Worm (Caenorhabditis elegans): ENCODE measurements around the gene ZK287.1.

- TF ChIP-seq F13C5.2 (tag; optimal IDR thresholded peaks at IDR 0.05) (no peak), sea-1 (GFP tag; conservative IDR thresholded peaks at IDR 0.05) (no peak), hmbx-1 (tag; optimal IDR thresholded peaks at IDR 0.05) (no peak), ama-1 (optimal IDR thresholded peaks at IDR 0.05) (no peak)
These were observed 32.7 kb downstream of the ZK287.1 start for ce11 chrV:9699216-9699615.
